Worm (Caenorhabditis elegans) whole organism, L4/young adult: ENCODE data around the gene eri-9.

Experiments
- dao-5 ChIP-seq: sonication (generic microtip); optimal IDR thresholded peaks from 2 replicates; lab custom pipeline; 2016; ENCODE audit warnings: missing genotype, missing genetic modification characterization, moderate library complexity, missing compliant biosample characterization
- him-1 ChIP-seq: sonication (generic microtip); optimal IDR thresholded peaks from 2 replicates; lab custom pipeline; 2016; ENCODE audit warnings: missing genotype, missing genetic modification reagents, missing genetic modification characterization, missing compliant biosample characterization

ce11 chrIII:4937022-4937421, 4.8 kb downstream of the eri-9 start, which contains the start of gene fsn-1:
- TF ChIP-seq him-1 (tag; lab: Kevin White, UChicago), result no peak
- no peak for TF ChIP-seq dao-5 (tag; lab: Kevin White, UChicago)
